Worm (Caenorhabditis elegans) whole organism, late embryonic: ENCODE data around the gene F10E9.3.

ENCODE experiments used
- C08G9.2 ChIP-seq: sonication (generic microtip); optimal IDR thresholded peaks from 2 replicates; lab custom pipeline; 2016; ENCODE audit warnings: mild to moderate bottlenecking, missing genetic modification characterization, moderate library complexity, missing compliant biosample characterization
- F13H6.1 ChIP-seq: sonication (generic microtip); optimal IDR thresholded peaks from 2 replicates; lab custom pipeline; 2016; ENCODE audit warnings: missing genetic modification characterization, missing compliant biosample characterization
- K02D7.2 ChIP-seq: sonication (generic microtip); optimal IDR thresholded peaks from 2 replicates; lab custom pipeline; 2017; ENCODE audit warnings: mild to moderate bottlenecking, missing genetic modification characterization, missing compliant biosample characterization
- T23F11.4 ChIP-seq: fragments of 200-800 bp; sonication (Bioruptor generic); optimal IDR thresholded peaks from 2 replicates; lab custom pipeline; 2018; ENCODE audit warnings: mild to moderate bottlenecking, missing genetic modification characterization, missing compliant biosample characterization
- ama-1 ChIP-seq: fragments of 150-350 bp; optimal IDR thresholded peaks from 2 replicates; lab custom pipeline; 2014
- ceh-14 ChIP-seq: sonication (generic microtip); optimal IDR thresholded peaks from 2 replicates; lab custom pipeline; 2016; ENCODE audit warnings: missing genotype, missing genetic modification characterization, missing compliant biosample characterization
- ceh-18 ChIP-seq: sonication (generic microtip); optimal IDR thresholded peaks from 2 replicates; lab custom pipeline; 2016; ENCODE audit warnings: missing genetic modification characterization, missing compliant biosample characterization
- ceh-19 ChIP-seq: fragments of 200-800 bp; sonication (Bioruptor generic); optimal IDR thresholded peaks from 2 replicates; lab custom pipeline; 2018; ENCODE audit warnings: mild to moderate bottlenecking, missing genetic modification characterization, missing compliant biosample characterization
- ceh-22 ChIP-seq: sonication (generic microtip); optimal IDR thresholded peaks from 2 replicates; lab custom pipeline; 2017; ENCODE audit warnings: missing biosample characterization, missing genetic modification characterization
- ceh-30 ChIP-seq: fragments of 150-350 bp; optimal IDR thresholded peaks from 2 replicates; lab custom pipeline; 2014; ENCODE audit warnings: missing biosample characterization, missing genetic modification characterization
- ceh-34 ChIP-seq: sonication (generic microtip); optimal IDR thresholded peaks from 2 replicates; lab custom pipeline; 2016; ENCODE audit warnings: mild to moderate bottlenecking, missing genetic modification characterization, missing compliant biosample characterization
- ceh-6 ChIP-seq: fragments of 200-800 bp; sonication (Bioruptor generic); optimal IDR thresholded peaks from 2 replicates; lab custom pipeline; 2018; ENCODE audit warnings: mild to moderate bottlenecking, missing genetic modification characterization, missing compliant biosample characterization
- che-1 ChIP-seq: sonication (generic microtip); optimal IDR thresholded peaks from 2 replicates; lab custom pipeline; 2016; ENCODE audit warnings: mild to moderate bottlenecking, missing genetic modification characterization, missing compliant biosample characterization
- dmd-4 ChIP-seq: sonication (generic microtip); optimal IDR thresholded peaks from 2 replicates; lab custom pipeline; 2016; ENCODE audit warnings: borderline replicate concordance, missing genetic modification characterization, missing compliant biosample characterization
- elt-2 ChIP-seq: sonication (generic microtip); optimal IDR thresholded peaks from 2 replicates; lab custom pipeline; 2016; ENCODE audit warnings: missing genetic modification reagents, missing genetic modification characterization, missing compliant biosample characterization
- elt-4 ChIP-seq: sonication (generic microtip); optimal IDR thresholded peaks from 2 replicates; lab custom pipeline; 2016; ENCODE audit warnings: missing genetic modification characterization, missing compliant biosample characterization
- fkh-10 ChIP-seq: fragments of 150-350 bp; optimal IDR thresholded peaks from 2 replicates; lab custom pipeline; 2014; ENCODE audit warnings: missing biosample characterization, missing genetic modification reagents, missing genetic modification characterization
- fkh-6 ChIP-seq: sonication (generic microtip); optimal IDR thresholded peaks from 2 replicates; lab custom pipeline; 2016; ENCODE audit warnings: missing genetic modification characterization, missing compliant biosample characterization
- gmeb-2 ChIP-seq: sonication (generic microtip); optimal IDR thresholded peaks from 2 replicates; lab custom pipeline; 2016; ENCODE audit warnings: missing genetic modification characterization, inconsistent platforms, missing compliant biosample characterization
- hlh-15 ChIP-seq: sonication (generic microtip); optimal IDR thresholded peaks from 2 replicates; lab custom pipeline; 2016; ENCODE audit warnings: missing genetic modification characterization, missing compliant biosample characterization
- madf-2 ChIP-seq: sonication (generic microtip); optimal IDR thresholded peaks from 2 replicates; lab custom pipeline; 2017; ENCODE audit warnings: missing genetic modification characterization, missing compliant biosample characterization
- nfya-1 ChIP-seq: sonication (generic microtip); optimal IDR thresholded peaks from 2 replicates; lab custom pipeline; 2017; ENCODE audit warnings: missing genetic modification characterization, mild to moderate bottlenecking, missing compliant biosample characterization, antibody characterized with exemption, moderate library complexity
- nhr-232 ChIP-seq: sonication (generic microtip); optimal IDR thresholded peaks from 2 replicates; lab custom pipeline; 2016; ENCODE audit warnings: missing genetic modification characterization, missing compliant biosample characterization
- npax-4 ChIP-seq: sonication (generic microtip); optimal IDR thresholded peaks from 2 replicates; lab custom pipeline; 2016; ENCODE audit warnings: missing genetic modification characterization, missing compliant biosample characterization
- pat-9 ChIP-seq: fragments of 200-800 bp; sonication (Bioruptor generic); optimal IDR thresholded peaks from 2 replicates; lab custom pipeline; 2018; ENCODE audit warnings: mild to moderate bottlenecking, missing genetic modification characterization, moderate library complexity, missing compliant biosample characterization
- pax-1 ChIP-seq: fragments of 150-350 bp; optimal IDR thresholded peaks from 2 replicates; lab custom pipeline; 2014; ENCODE audit warnings: missing biosample characterization, missing genetic modification characterization
- pha-2 ChIP-seq: sonication (generic microtip); optimal IDR thresholded peaks from 2 replicates; lab custom pipeline; 2017; ENCODE audit warnings: mild to moderate bottlenecking, missing genetic modification characterization, missing compliant biosample characterization
- pha-4 ChIP-seq: fragments of 150-350 bp; optimal IDR thresholded peaks from 2 replicates; lab custom pipeline; 2018; ENCODE audit warnings: missing biosample characterization, missing genetic modification reagents, missing genetic modification characterization
- pqm-1 ChIP-seq: sonication (generic microtip); optimal IDR thresholded peaks from 2 replicates; lab custom pipeline; 2016; ENCODE audit warnings: missing genetic modification characterization, missing compliant biosample characterization
- pros-1 ChIP-seq: fragments of 150-350 bp; optimal IDR thresholded peaks from 2 replicates; lab custom pipeline; 2014; ENCODE audit warnings: missing biosample characterization, missing genetic modification reagents, missing genetic modification characterization
- ref-2 ChIP-seq: sonication (generic microtip); optimal IDR thresholded peaks from 2 replicates; lab custom pipeline; 2016; ENCODE audit warnings: missing genetic modification characterization, missing compliant biosample characterization
- rnt-1 ChIP-seq: sonication (generic microtip); optimal IDR thresholded peaks from 2 replicates; lab custom pipeline; 2016; ENCODE audit warnings: missing genetic modification characterization, missing compliant biosample characterization
- sox-2 ChIP-seq: fragments of 200-800 bp; sonication (Bioruptor generic); IDR thresholded peaks from 2 replicates; pipeline ENCODE4 v1.3.6; 2022; ENCODE audit warnings: missing genetic modification reagents, missing genetic modification characterization, missing compliant biosample characterization
- sox-4 ChIP-seq: sonication (generic microtip); optimal IDR thresholded peaks from 2 replicates; lab custom pipeline; 2017; ENCODE audit warnings: mild to moderate bottlenecking, missing genetic modification characterization, inconsistent platforms, missing compliant biosample characterization
- syd-9 ChIP-seq: sonication (generic microtip); optimal IDR thresholded peaks from 2 replicates; lab custom pipeline; 2016; ENCODE audit warnings: mild to moderate bottlenecking, missing genetic modification characterization, moderate library complexity, missing compliant biosample characterization
- tbx-2 ChIP-seq: sonication (generic microtip); optimal IDR thresholded peaks from 2 replicates; lab custom pipeline; 2016; ENCODE audit warnings: missing genetic modification characterization, missing compliant biosample characterization
- unc-42 ChIP-seq: sonication (generic microtip); optimal IDR thresholded peaks from 2 replicates; lab custom pipeline; 2016; ENCODE audit warnings: missing genotype, missing genetic modification characterization, missing compliant biosample characterization
- unc-55 ChIP-seq: sonication (generic microtip); optimal IDR thresholded peaks from 2 replicates; lab custom pipeline; 2017; ENCODE audit warnings: missing biosample characterization, missing genetic modification reagents, missing genetic modification characterization

F10E9.3 gene

DNA sequence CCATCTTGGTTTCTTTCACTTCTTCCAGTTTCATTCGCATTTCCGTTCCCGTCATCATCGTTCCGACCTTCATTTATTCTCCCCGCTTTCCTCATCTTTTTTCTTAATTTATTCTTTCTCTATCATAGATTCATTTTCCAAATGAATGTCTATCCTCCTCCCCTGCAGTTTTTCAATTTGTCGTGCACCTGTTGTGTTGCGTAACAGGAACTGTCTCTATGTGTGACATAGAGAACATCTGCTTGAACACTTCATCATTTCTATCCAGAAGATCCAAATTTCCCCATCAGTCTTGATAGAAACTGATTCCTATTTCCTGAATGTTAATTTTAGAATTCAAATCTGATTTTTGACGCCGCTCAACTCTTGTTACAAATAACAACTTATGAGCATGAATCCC is 27.3 kb upstream of the F10E9.3 start:
- TF ChIP-seq ref-2: no peak
- no peak for TF ChIP-seq elt-2 (tag; lab: Kevin White, UChicago)
- TF ChIP-seq ama-1 (lab: Kevin White, UChicago): no peak
- TF ChIP-seq F13H6.1: no peak
- no peak for TF ChIP-seq ceh-6
- no peak for TF ChIP-seq madf-2 (tag; lab: Kevin White, UChicago)
- TF ChIP-seq pha-2 (tag; lab: Kevin White, UChicago): no peak
- no peak for TF ChIP-seq dmd-4 (tag; lab: Kevin White, UChicago)
- TF ChIP-seq fkh-10 (GFP tag; lab: Kevin White, UChicago): no peak
- TF ChIP-seq syd-9: no peak
- no peak for TF ChIP-seq nhr-232 (tag; lab: Kevin White, UChicago)
- no peak for TF ChIP-seq pat-9 (tag; lab: Kevin White, UChicago)
- TF ChIP-seq C08G9.2 (tag; lab: Kevin White, UChicago): no peak

DNA sequence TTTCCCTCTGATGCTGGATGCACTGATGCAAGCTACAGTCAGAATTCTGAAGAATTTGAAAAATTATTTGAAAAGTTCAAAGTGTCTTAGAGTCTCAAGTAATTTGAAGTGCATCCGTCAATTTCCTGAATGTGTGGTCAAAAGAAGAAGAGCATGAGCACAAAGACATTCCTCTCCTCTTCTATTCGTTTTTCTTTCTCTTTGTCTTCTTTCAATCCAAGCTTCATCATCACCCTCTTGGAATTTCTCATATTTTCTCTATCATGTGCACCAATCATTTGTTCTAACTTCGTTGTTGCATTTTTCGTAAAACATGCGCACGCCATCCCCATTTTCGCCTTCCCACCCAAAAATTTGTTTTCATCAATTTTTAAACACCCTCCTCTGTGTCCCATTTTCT is 24.8 kb upstream of the F10E9.3 start:
- TF ChIP-seq unc-42 (tag; lab: Kevin White, UChicago) (peak; percentile 61), ceh-6 (no peak)

DNA sequence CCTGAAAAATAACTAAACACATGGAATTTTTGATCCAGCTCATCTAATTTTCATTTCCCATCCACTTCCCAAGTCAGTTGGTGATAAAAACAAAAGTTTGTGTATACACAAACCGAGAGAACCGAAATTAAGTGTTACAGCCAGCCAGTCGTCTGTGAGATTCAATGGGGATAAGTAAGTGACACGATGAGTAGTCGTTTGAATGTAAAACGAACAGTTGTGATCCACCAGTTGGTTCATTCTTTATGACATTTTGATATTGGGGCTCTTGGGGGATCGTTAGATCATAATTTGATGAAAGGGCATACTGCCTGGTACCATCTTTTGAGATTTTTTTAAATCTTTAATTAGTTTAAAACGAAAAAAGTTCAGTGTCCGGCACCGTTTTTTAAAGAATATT is 24.0 kb upstream of the F10E9.3 start:
- TF ChIP-seq hlh-15 (no peak), nfya-1 (tag; lab: Kevin White, UChicago) (no peak), ceh-22 (tag; lab: Kevin White, UChicago) (no peak), pha-4 (no peak), ceh-30 (no peak), nhr-232 (tag; lab: Kevin White, UChicago) (no peak), T23F11.4 (no peak), sox-2 (no peak), elt-2 (tag; lab: Kevin White, UChicago) (no peak), ceh-6 (no peak), K02D7.2 (tag; lab: Kevin White, UChicago) (no peak), che-1 (tag; lab: Kevin White, UChicago) (no peak), ceh-18 (tag; lab: Kevin White, UChicago) (no peak), npax-4 (no peak), fkh-6 (tag; lab: Kevin White, UChicago) (no peak), unc-42 (tag; lab: Kevin White, UChicago) (no peak), ceh-34 (tag; lab: Kevin White, UChicago) (no peak), ceh-14 (tag; lab: Kevin White, UChicago) (no peak), elt-4 (tag; lab: Kevin White, UChicago) (no peak), fkh-10 (GFP tag; lab: Kevin White, UChicago) (no peak)

DNA sequence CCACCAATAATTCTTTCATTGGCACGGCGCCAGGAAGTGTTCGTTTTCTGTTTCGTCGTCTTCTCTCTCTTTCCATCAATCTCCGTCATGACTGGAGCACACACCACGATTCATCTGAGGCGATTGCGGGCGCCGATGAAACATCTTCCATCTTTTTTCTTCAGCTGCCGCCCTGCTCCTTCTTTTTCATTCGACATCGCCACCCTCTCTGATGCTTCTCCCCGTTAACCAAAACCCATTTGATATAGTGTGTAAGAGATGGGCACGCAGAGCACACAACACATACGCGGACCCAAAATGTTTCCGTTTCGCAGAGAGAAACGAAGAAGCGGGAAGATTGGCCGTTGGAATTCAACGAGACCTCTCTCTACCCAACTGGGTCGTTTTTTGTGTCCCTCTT is 23.3 kb upstream of the F10E9.3 start:
- TF ChIP-seq unc-55 (GFP tag; lab: Kevin White, UChicago) (peak; percentile 46), sox-4 (tag; lab: Kevin White, UChicago) (no peak), F13H6.1 (peak; percentile 17), pax-1 (tag; lab: Kevin White, UChicago) (no peak), gmeb-2 (tag; lab: Kevin White, UChicago) (no peak), ceh-19 (GFP tag; lab: Kevin White, UChicago) (peak; percentile 45), ceh-18 (tag; lab: Kevin White, UChicago) (peak; percentile 62), unc-42 (tag; lab: Kevin White, UChicago) (peak; percentile 44), rnt-1 (tag; lab: Kevin White, UChicago) (peak; percentile 34), tbx-2 (tag; lab: Kevin White, UChicago) (no peak), nfya-1 (tag; lab: Kevin White, UChicago) (peak; percentile 44), pqm-1 (no peak), pros-1 (tag; lab: Kevin White, UChicago) (no peak), elt-2 (tag; lab: Kevin White, UChicago) (no peak), fkh-10 (GFP tag; lab: Kevin White, UChicago) (no peak)
- TF ChIP-seq, all 69 proteins: peak for 7
